Fruit fly (Drosophila melanogaster): ENCODE results near the gene CG34280.

Gene CG34280

dm6 chr3R:17385329-17386019, 18.0 kb downstream of the CG34280 start (continued):
- TF ChIP-seq Smox (GFP tag; optimal IDR thresholded peaks at IDR 0.05) (peak; percentile 51), topi (GFP tag; optimal IDR thresholded peaks at IDR 0.05) (peak; percentile 51), fd85E (GFP tag; optimal IDR thresholded peaks at IDR 0.05) (no peak), cyc (GFP tag; optimal IDR thresholded peaks at IDR 0.05) (peak; percentile 62), Sox15 (GFP tag; optimal IDR thresholded peaks at IDR 0.05) (no peak), esn (GFP tag; optimal IDR thresholded peaks at IDR 0.05) (peak; percentile 76), CG3919 (GFP tag; optimal IDR thresholded peaks at IDR 0.05) (peak; percentile 67), CG8632 (GFP tag; optimal IDR thresholded peaks at IDR 0.05) (no peak), pdm3 (GFP tag; optimal IDR thresholded peaks at IDR 0.05) (peak; percentile 32), Eip78C (GFP tag) (peak; percentile 74), CG6808 (GFP tag; optimal IDR thresholded peaks at IDR 0.05) (peak; percentile 19), CG1621 (tag; optimal IDR thresholded peaks at IDR 0.05) (peak; percentile 51), CG31627 (GFP tag; optimal IDR thresholded peaks at IDR 0.05) (peak; percentile 59), Hr38 (GFP tag; optimal IDR thresholded peaks at IDR 0.05) (no peak), CG7368 (GFP tag; optimal IDR thresholded peaks at IDR 0.05) (peak; percentile 47), CG10669 (GFP tag; optimal IDR thresholded peaks at IDR 0.05) (peak; percentile 21), CG4318 (GFP tag; optimal IDR thresholded peaks at IDR 0.05) (no peak), CG3032 (tag; optimal IDR thresholded peaks at IDR 0.05) (peak; percentile 50), CG11902 (GFP tag; optimal IDR thresholded peaks at IDR 0.05) (no peak), CG34406 (GFP tag; optimal IDR thresholded peaks at IDR 0.05) (no peak), Hr4 (GFP tag; optimal IDR thresholded peaks at IDR 0.05) (no peak), lz (GFP tag; optimal IDR thresholded peaks at IDR 0.05) (peak; percentile 72)

dm6 chr3R:17381916-17382315, 21.6 kb downstream of the CG34280 start:
- TF ChIP-seq CG11762 (GFP tag; optimal IDR thresholded peaks at IDR 0.05; ENCODE audit: insufficient read depth) (no peak), OdsH (GFP tag; optimal IDR thresholded peaks at IDR 0.05) (no peak), CG31627 (GFP tag; optimal IDR thresholded peaks at IDR 0.05) (no peak), topi (GFP tag; optimal IDR thresholded peaks at IDR 0.05) (no peak), Sox14 (GFP tag; optimal IDR thresholded peaks at IDR 0.05) (no peak), dac (GFP tag; optimal IDR thresholded peaks at IDR 0.05) (no peak), net (GFP tag; optimal IDR thresholded peaks at IDR 0.05) (no peak), fd85E (GFP tag; optimal IDR thresholded peaks at IDR 0.05) (no peak), Sox15 (GFP tag; optimal IDR thresholded peaks at IDR 0.05) (no peak), CG11294 (GFP tag; IDR thresholded peaks at IDR 0.05) (no peak), spab (GFP tag; optimal IDR thresholded peaks at IDR 0.05) (no peak), pdm3 (GFP tag; optimal IDR thresholded peaks at IDR 0.05) (no peak), CG6854 (GFP tag; optimal IDR thresholded peaks at IDR 0.05) (no peak), Hr39 (GFP tag; optimal IDR thresholded peaks at IDR 0.05) (no peak)

- no peak for TF ChIP-seq CG4318 (GFP tag; optimal IDR thresholded peaks at IDR 0.05)
- TF ChIP-seq Eip78C (GFP tag) = peak; percentile 59
- TF ChIP-seq CG6163 (GFP tag; IDR thresholded peaks at IDR 0.05) = 0 out of 3 replicates have a peak, but pooled peaks have one; percentile 24
- TF ChIP-seq Sox102F (GFP tag; optimal IDR thresholded peaks at IDR 0.05) = peak; percentile 4
Observed at dm6 chr3R:17379742-17380141, 23.8 kb downstream of the CG34280 start, which contains the start of gene lute. Gene lute (plus strand): TSS chr3R:17379944.

dm6 chr3R:17379051-17379450, 24.5 kb downstream of the CG34280 start:
- TF ChIP-seq svp (GFP tag) = peak; percentile 58
- no peak for TF ChIP-seq CG10631 (GFP tag; optimal IDR thresholded peaks at IDR 0.05)
- TF ChIP-seq CG15336 (GFP tag; IDR thresholded peaks at IDR 0.05) = no peak
- TF ChIP-seq fd59A (GFP tag; optimal IDR thresholded peaks at IDR 0.05) = no peak
- TF ChIP-seq eg (GFP tag; IDR thresholded peaks at IDR 0.05) = 0 out of 3 replicates have a peak, but pooled peaks have one; percentile 22
- TF ChIP-seq dac (GFP tag; optimal IDR thresholded peaks at IDR 0.05) = no peak
- no peak for TF ChIP-seq Sox14 (GFP tag; optimal IDR thresholded peaks at IDR 0.05)
- TF ChIP-seq CG11294 (GFP tag; IDR thresholded peaks at IDR 0.05) = no peak
- no peak for TF ChIP-seq Smox (GFP tag; optimal IDR thresholded peaks at IDR 0.05)
- TF ChIP-seq achi (GFP tag; optimal IDR thresholded peaks at IDR 0.05) = no peak
- TF ChIP-seq spab (GFP tag; optimal IDR thresholded peaks at IDR 0.05) = no peak

Data from whole organism, prepupa.